Worm (Caenorhabditis elegans) whole organism, young adult: ENCODE measurements around the gene fipr-29.

Experiments used
- B0019.2 ChIP-seq: fragments of 200-800 bp; sonication (Bioruptor generic); conservative IDR thresholded peaks from 2 replicates; pipeline ENCODE4 v1.3.6; 2022; ENCODE audit warnings: missing genetic modification reagents, missing genetic modification characterization, missing compliant biosample characterization
- B0336.3 ChIP-seq: fragments of 200-800 bp; sonication (Bioruptor generic); IDR thresholded peaks from 2 replicates; pipeline ENCODE4 v1.3.6; 2022; ENCODE audit warnings: missing genetic modification characterization, missing compliant biosample characterization
- C06A6.2 ChIP-seq: fragments of 200-800 bp; sonication (Bioruptor generic); conservative IDR thresholded peaks from 2 replicates; pipeline ENCODE4 v1.3.6; 2022; ENCODE audit warnings: missing genetic modification characterization, missing compliant biosample characterization
- C17E4.6 ChIP-seq: fragments of 200-800 bp; sonication (Bioruptor generic); IDR thresholded peaks from 2 replicates; pipeline ENCODE4 v1.3.6; 2022; ENCODE audit warnings: missing genetic modification reagents, missing genetic modification characterization, missing compliant biosample characterization
- D2030.7 ChIP-seq: fragments of 200-800 bp; sonication (Bioruptor generic); IDR thresholded peaks from 2 replicates; pipeline ENCODE4 v1.3.6; 2022; ENCODE audit warnings: missing genetic modification reagents, missing genetic modification characterization, missing compliant biosample characterization
- F49E8.2 ChIP-seq: sonication (generic microtip); optimal IDR thresholded peaks from 3 replicates; lab custom pipeline; 2017; ENCODE audit warnings: missing genetic modification characterization, mild to moderate bottlenecking, missing compliant biosample characterization, antibody characterized with exemption, moderate library complexity; ENCODE audit not compliant: insufficient read depth
- Y53G8AR.9 ChIP-seq: fragments of 200-800 bp; sonication (Bioruptor generic); conservative IDR thresholded peaks from 2 replicates; pipeline ENCODE4 v1.3.6; 2022; ENCODE audit warnings: missing genetic modification reagents, missing genetic modification characterization, missing compliant biosample characterization
- Y95B8A.8 ChIP-seq: fragments of 200-800 bp; sonication (Bioruptor generic); IDR thresholded peaks from 2 replicates; pipeline ENCODE4 v1.3.6; 2022; ENCODE audit warnings: missing genetic modification reagents, missing genetic modification characterization, missing compliant biosample characterization
- ama-1 ChIP-seq, 3 experiments: fragments of 150-350 bp in 1 of 3; sonication (generic microtip) in 2 of 3; optimal IDR thresholded peaks; 2 replicates each; lab custom pipeline; 2014 to 2018; ENCODE audit warnings: missing biosample characterization in 2 of 3, missing genetic modification characterization in 2 of 3, missing genetic modification reagents in 2 of 3
- athp-1 ChIP-seq: sonication (generic microtip); optimal IDR thresholded peaks from 2 replicates; lab custom pipeline; 2017; ENCODE audit warnings: mild to moderate bottlenecking, missing genetic modification characterization, missing compliant biosample characterization
- attf-3 ChIP-seq: fragments of 200-800 bp; sonication (Bioruptor generic); conservative IDR thresholded peaks from 2 replicates; pipeline ENCODE4 v1.3.6; 2022; ENCODE audit warnings: missing genetic modification reagents, missing genetic modification characterization, missing compliant biosample characterization
- attf-6 ChIP-seq: fragments of 200-800 bp; sonication (Bioruptor generic); IDR thresholded peaks from 2 replicates; pipeline ENCODE4 v1.3.6; 2022; ENCODE audit warnings: missing genetic modification reagents, missing genetic modification characterization, missing compliant biosample characterization
- cebp-1 ChIP-seq, 2 experiments: fragments of 200-800 bp in 1 of 2; sonication (Bioruptor generic) in 1 of 2; sonication (generic microtip) in 1 of 2; IDR thresholded peaks in 1 of 2; optimal IDR thresholded peaks in 1 of 2; 2 replicates each; pipeline versions ENCODE4 v1.3.6 to Lab custom; 2017 to 2022; ENCODE audit warnings: missing compliant biosample characterization in 2 of 2, missing genetic modification characterization in 2 of 2, mild to moderate bottlenecking in 1 of 2, missing genetic modification reagents in 1 of 2, moderate library complexity in 1 of 2
- cebp-2 ChIP-seq: fragments of 200-800 bp; sonication (Bioruptor generic); IDR thresholded peaks from 2 replicates; pipeline ENCODE4 v1.3.6; 2022; ENCODE audit warnings: missing genetic modification characterization, missing compliant biosample characterization
- dpff-1 ChIP-seq: sonication (generic microtip); optimal IDR thresholded peaks from 2 replicates; lab custom pipeline; 2017; ENCODE audit warnings: mild to moderate bottlenecking, missing genetic modification characterization, missing compliant biosample characterization
- dpl-1 ChIP-seq: fragments of 150-350 bp; optimal IDR thresholded peaks from 2 replicates; lab custom pipeline; 2014; ENCODE audit warnings: missing biosample characterization, missing genetic modification reagents, missing genetic modification characterization
- efl-1 ChIP-seq: fragments of 150-350 bp; optimal IDR thresholded peaks from 2 replicates; lab custom pipeline; 2014; ENCODE audit warnings: missing biosample characterization, missing genetic modification reagents, missing genetic modification characterization
- egrh-3 ChIP-seq: fragments of 200-800 bp; sonication (Bioruptor generic); IDR thresholded peaks from 2 replicates; pipeline ENCODE4 v1.3.6; 2022; ENCODE audit warnings: missing genetic modification reagents, missing genetic modification characterization, missing compliant biosample characterization
- ekl-4 ChIP-seq: fragments of 200-800 bp; sonication (Bioruptor generic); IDR thresholded peaks from 2 replicates; pipeline ENCODE4 v1.3.6; 2022; ENCODE audit warnings: missing genetic modification reagents, missing genetic modification characterization, missing compliant biosample characterization
- hmg-20 ChIP-seq: fragments of 200-800 bp; sonication (Bioruptor generic); IDR thresholded peaks from 2 replicates; pipeline ENCODE4 v1.3.6; 2022; ENCODE audit warnings: missing genetic modification reagents, missing genetic modification characterization, missing compliant biosample characterization
- hrde-1 ChIP-seq: sonication (generic microtip); optimal IDR thresholded peaks from 2 replicates; lab custom pipeline; 2016; ENCODE audit warnings: missing genetic modification characterization, mild to moderate bottlenecking, missing compliant biosample characterization, moderate library complexity, missing genotype, missing genetic modification reagents, borderline replicate concordance
- hsf-1 ChIP-seq: fragments of 200-800 bp; sonication (Bioruptor generic); IDR thresholded peaks from 2 replicates; pipeline ENCODE4 v1.3.6; 2022; ENCODE audit warnings: missing genetic modification reagents, missing genetic modification characterization, missing compliant biosample characterization
- lag-1 ChIP-seq: fragments of 200-800 bp; sonication (Bioruptor generic); IDR thresholded peaks from 2 replicates; pipeline ENCODE4 v1.3.6; 2022; ENCODE audit warnings: missing genetic modification reagents, missing genetic modification characterization, missing compliant biosample characterization
- lin-26 ChIP-seq: fragments of 200-800 bp; sonication (Bioruptor generic); IDR thresholded peaks from 2 replicates; pipeline ENCODE4 v1.3.6; 2022; ENCODE audit warnings: missing genetic modification reagents, missing genetic modification characterization, missing compliant biosample characterization
- lin-35 ChIP-seq, 3 experiments: fragments of 150-350 bp in 2 of 3; sonication (generic microtip) in 1 of 3; optimal IDR thresholded peaks; 2 replicates each; lab custom pipeline; 2014 to 2018; ENCODE audit warnings: missing biosample characterization in 3 of 3, missing genetic modification characterization in 3 of 3, missing genetic modification reagents in 3 of 3
- lin-40 ChIP-seq: sonication (generic microtip); optimal IDR thresholded peaks from 2 replicates; lab custom pipeline; 2016; ENCODE audit warnings: missing genetic modification characterization, mild to moderate bottlenecking, missing compliant biosample characterization, missing genotype, missing genetic modification reagents
- lin-54 ChIP-seq: fragments of 200-800 bp; sonication (Bioruptor generic); optimal IDR thresholded peaks from 2 replicates; lab custom pipeline; 2018; ENCODE audit warnings: mild to moderate bottlenecking, missing genetic modification characterization, missing compliant biosample characterization
- lsl-1 ChIP-seq: fragments of 200-800 bp; sonication (Bioruptor generic); optimal IDR thresholded peaks from 2 replicates; lab custom pipeline; 2018; ENCODE audit warnings: mild to moderate bottlenecking, missing genetic modification characterization, moderate library complexity, missing compliant biosample characterization
- madf-6 ChIP-seq: fragments of 200-800 bp; sonication (Bioruptor generic); IDR thresholded peaks from 2 replicates; pipeline ENCODE4 v1.3.6; 2022; ENCODE audit warnings: missing genetic modification reagents, missing genetic modification characterization, missing compliant biosample characterization
- mcd-1 ChIP-seq: fragments of 200-800 bp; sonication (Bioruptor generic); IDR thresholded peaks from 2 replicates; pipeline ENCODE4 v1.3.6; 2022; ENCODE audit warnings: missing genetic modification reagents, missing genetic modification characterization, missing compliant biosample characterization
- nfya-1 ChIP-seq: sonication (generic microtip); optimal IDR thresholded peaks from 2 replicates; lab custom pipeline; 2017; ENCODE audit warnings: antibody characterized with exemption, missing compliant biosample characterization, missing genetic modification characterization, borderline replicate concordance; ENCODE audit not compliant: insufficient read depth
- nfya-2 ChIP-seq: fragments of 200-800 bp; sonication (Bioruptor generic); IDR thresholded peaks from 2 replicates; pipeline ENCODE4 v1.3.6; 2022; ENCODE audit warnings: missing genetic modification reagents, missing genetic modification characterization, missing compliant biosample characterization
- rcor-1 ChIP-seq: fragments of 200-800 bp; sonication (Bioruptor generic); IDR thresholded peaks from 2 replicates; pipeline ENCODE4 v1.3.6; 2022; ENCODE audit warnings: missing genetic modification reagents, missing genetic modification characterization, missing compliant biosample characterization
- repo-1 ChIP-seq: sonication (generic microtip); optimal IDR thresholded peaks from 2 replicates; lab custom pipeline; 2017; ENCODE audit warnings: mild to moderate bottlenecking, missing genetic modification characterization, missing compliant biosample characterization
- snpc-1.1 ChIP-seq: sonication (generic microtip); optimal IDR thresholded peaks from 2 replicates; lab custom pipeline; 2017; ENCODE audit warnings: missing genetic modification characterization, mild to moderate bottlenecking, missing compliant biosample characterization, antibody characterized with exemption, moderate library complexity, missing genotype, missing genetic modification reagents; ENCODE audit not compliant: insufficient read depth
- snpc-3.4 ChIP-seq: sonication (generic microtip); optimal IDR thresholded peaks from 2 replicates; lab custom pipeline; 2017; ENCODE audit warnings: missing genetic modification characterization, mild to moderate bottlenecking, missing compliant biosample characterization, antibody characterized with exemption, moderate library complexity, missing genotype, missing genetic modification reagents
- somi-1 ChIP-seq: fragments of 200-800 bp; sonication (Bioruptor generic); optimal IDR thresholded peaks from 2 replicates; lab custom pipeline; 2018; ENCODE audit warnings: mild to moderate bottlenecking, missing genetic modification characterization, missing compliant biosample characterization
- sptf-2 ChIP-seq: fragments of 200-800 bp; sonication (Bioruptor generic); optimal IDR thresholded peaks from 2 replicates; lab custom pipeline; 2018; ENCODE audit warnings: mild to moderate bottlenecking, missing genetic modification characterization, missing compliant biosample characterization
- tlf-1 ChIP-seq: fragments of 200-800 bp; sonication (Bioruptor generic); optimal IDR thresholded peaks from 2 replicates; lab custom pipeline; 2018; ENCODE audit warnings: mild to moderate bottlenecking, missing genetic modification characterization, missing compliant biosample characterization
- unc-130 ChIP-seq: sonication (generic microtip); optimal IDR thresholded peaks from 2 replicates; lab custom pipeline; 2016; ENCODE audit warnings: missing genetic modification reagents, missing genetic modification characterization, missing compliant biosample characterization
- xnd-1 ChIP-seq: sonication (generic microtip); optimal IDR thresholded peaks from 2 replicates; lab custom pipeline; 2016; ENCODE audit warnings: missing genotype, missing genetic modification reagents, missing genetic modification characterization, missing compliant biosample characterization
- ztf-28 ChIP-seq: fragments of 200-800 bp; sonication (Bioruptor generic); IDR thresholded peaks from 2 replicates; pipeline ENCODE4 v1.3.6; 2022; ENCODE audit warnings: missing genetic modification reagents, missing genetic modification characterization, missing compliant biosample characterization

Gene fipr-29

DNA sequence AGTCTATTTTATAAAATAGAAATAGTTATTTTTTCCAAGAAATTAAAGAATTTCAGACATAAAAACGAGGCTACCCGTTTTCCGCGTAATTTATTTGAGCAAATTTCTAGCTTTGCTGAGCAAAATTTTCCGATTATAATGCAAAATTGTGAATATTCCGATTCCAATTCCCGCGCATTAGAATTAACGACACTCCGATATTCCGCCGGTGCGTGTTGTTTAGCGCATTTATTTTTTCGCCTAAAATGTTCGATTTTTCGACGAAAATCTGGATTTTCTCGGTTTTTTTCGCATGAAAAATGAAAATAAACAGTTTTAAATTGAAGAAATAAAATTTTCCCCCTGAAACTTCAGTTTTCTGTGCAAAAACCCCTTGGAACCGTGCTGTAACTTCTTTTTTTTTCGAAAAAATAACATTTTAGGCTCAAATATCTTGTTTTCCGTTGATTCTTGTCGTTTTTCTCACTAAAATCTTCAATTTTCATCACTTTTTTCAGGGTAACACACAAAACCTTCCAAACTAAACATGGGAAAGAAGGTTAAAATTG lies 9.9 kb upstream of the fipr-29 start, which contains the start of gene H06I04.3:
TSS of gene H06I04.3 (plus strand) at position 498 of the 548 bp plus-strand sequence.
- no peak for TF ChIP-seq cebp-2 (GFP tag; lab: Robert Waterston, UW)
- TF ChIP-seq somi-1 (GFP tag; lab: Kevin White, UChicago), result no peak
- TF ChIP-seq attf-3, result peak; percentile 93
- peak; percentile 6 for TF ChIP-seq lin-54
- TF ChIP-seq egrh-3 (GFP tag; lab: Robert Waterston, UW), result no peak
- no peak for TF ChIP-seq hsf-1
- peak; percentile 20 for TF ChIP-seq dpl-1 (GFP tag; lab: Kevin White, UChicago)
- no peak for TF ChIP-seq lin-40 (tag; lab: Kevin White, UChicago)
- peak; percentile 13 for TF ChIP-seq efl-1 (GFP tag; lab: Kevin White, UChicago)
- TF ChIP-seq lin-35 (GFP tag; optimal IDR thresholded peaks at IDR 0.05; lab: Kevin White, UChicago), result peak in 1 of 3 experiments; percentile 42

DNA sequence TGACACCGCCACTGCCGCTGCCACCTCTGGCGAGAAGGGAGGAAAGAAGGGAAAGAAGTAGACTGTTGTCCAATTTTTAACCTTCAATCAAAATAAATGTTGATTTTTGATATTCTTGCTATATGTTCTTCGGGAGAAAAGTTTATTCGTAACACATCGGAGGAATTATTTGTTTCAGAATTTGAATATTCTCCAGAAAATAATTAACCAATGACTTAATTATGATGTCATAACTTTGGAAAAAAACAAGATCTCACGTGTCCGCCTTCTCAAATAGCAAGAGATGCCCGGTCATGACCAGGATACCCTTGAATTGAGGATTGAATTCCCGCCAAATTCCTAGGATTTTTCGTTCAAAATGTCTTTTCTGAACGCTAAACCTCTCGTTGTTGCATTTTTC lies 8.9 kb upstream of the fipr-29 start:
- TF ChIP-seq lin-54, result peak; percentile 65
- no peak for TF ChIP-seq cebp-1 (GFP tag; IDR thresholded peaks at IDR 0.05; lab: Robert Waterston, UW)
- TF ChIP-seq cebp-1 (tag; optimal IDR thresholded peaks at IDR 0.05; lab: Kevin White, UChicago), result no peak
- peak; percentile 82; the same call in 1 of the 2 replicates for TF ChIP-seq cebp-2 (GFP tag; lab: Robert Waterston, UW)
- peak; percentile 3 for TF ChIP-seq F49E8.2 (tag; lab: Kevin White, UChicago)
- peak; percentile 32; the same call in 1 of the 2 replicates for TF ChIP-seq D2030.7 (GFP tag; lab: Robert Waterston, UW)
- TF ChIP-seq nfya-1 (tag; lab: Kevin White, UChicago), result no peak
- TF ChIP-seq C06A6.2 (GFP tag; lab: Robert Waterston, UW), result no peak
- no peak for TF ChIP-seq repo-1 (tag; lab: Kevin White, UChicago)
- peak; percentile 81; the same call in 1 of the 2 replicates for TF ChIP-seq ekl-4 (GFP tag; lab: Robert Waterston, UW)
- peak; percentile 66; the same call in 1 of the 2 replicates for TF ChIP-seq mcd-1 (GFP tag; lab: Robert Waterston, UW)
- peak; percentile 73 for TF ChIP-seq madf-6 (GFP tag; lab: Robert Waterston, UW)
- TF ChIP-seq ztf-28 (GFP tag; lab: Robert Waterston, UW), result no peak
- no peak for TF ChIP-seq ama-1 (optimal IDR thresholded peaks at IDR 0.05; lab: Kevin White, UChicago)
- TF ChIP-seq ama-1 (GFP tag; optimal IDR thresholded peaks at IDR 0.05; lab: Kevin White, UChicago), result peak in 1 of 2 experiments; percentile 63
- TF ChIP-seq sptf-2, result no peak
- TF ChIP-seq rcor-1 (GFP tag; lab: Robert Waterston, UW), result peak; percentile 65
- TF ChIP-seq athp-1 (tag; lab: Kevin White, UChicago), result no peak
- TF ChIP-seq efl-1 (GFP tag; lab: Kevin White, UChicago), result peak; percentile 49
- peak; percentile 38 for TF ChIP-seq snpc-1.1
- no peak for TF ChIP-seq hmg-20 (GFP tag; lab: Robert Waterston, UW)
- TF ChIP-seq tlf-1 (GFP tag; lab: Kevin White, UChicago), result no peak
- no peak for TF ChIP-seq egrh-3 (GFP tag; lab: Robert Waterston, UW)
- 0 out of 2 replicates have a peak, but pooled peaks have one; percentile 35 for TF ChIP-seq attf-6
- no peak for TF ChIP-seq dpl-1 (GFP tag; lab: Kevin White, UChicago)
- TF ChIP-seq Y53G8AR.9, result peak; percentile 79
- TF ChIP-seq unc-130, result peak; percentile 58
- TF ChIP-seq hrde-1 (tag; lab: Kevin White, UChicago), result peak; percentile 78
- TF ChIP-seq lsl-1 (GFP tag; lab: Kevin White, UChicago), result peak; percentile 56
- 0 out of 2 replicates have a peak, but pooled peaks have one; percentile 54 for TF ChIP-seq Y95B8A.8
- no peak for TF ChIP-seq C17E4.6 (GFP tag; lab: Robert Waterston, UW)
- no peak for TF ChIP-seq lag-1 (GFP tag; lab: Robert Waterston, UW)
- TF ChIP-seq nfya-2 (GFP tag; lab: Robert Waterston, UW), result 0 out of 2 replicates have a peak, but pooled peaks have one; percentile 28
- peak; percentile 87 for TF ChIP-seq snpc-3.4 (tag; lab: Kevin White, UChicago)
- TF ChIP-seq B0019.2 (GFP tag; lab: Robert Waterston, UW), result no peak
- peak; percentile 75; the same call in 1 of the 2 replicates for TF ChIP-seq lin-26 (GFP tag; lab: Robert Waterston, UW)
- TF ChIP-seq xnd-1 (tag; lab: Kevin White, UChicago), result peak; percentile 36
- TF ChIP-seq dpff-1 (tag; lab: Kevin White, UChicago), result peak; percentile 9
- peak; percentile 88 for TF ChIP-seq B0336.3 (GFP tag; lab: Robert Waterston, UW)
- TF ChIP-seq lin-35 (GFP tag; optimal IDR thresholded peaks at IDR 0.05; lab: Kevin White, UChicago), result peak in 1 of 3 experiments; percentile 46
